Worm (Caenorhabditis elegans) whole organism, L1 larva: Measurements from ENCODE around the gene F46G10.4.

ENCODE experiments used
- C04F5.9 ChIP-seq: sonication (generic microtip); optimal IDR thresholded peaks from 2 replicates; lab custom pipeline; 2016; ENCODE audit warnings: missing genetic modification characterization, missing compliant biosample characterization
- C16A3.4 ChIP-seq: fragments of 150-350 bp; optimal IDR thresholded peaks from 2 replicates; lab custom pipeline; 2014; ENCODE audit warnings: missing biosample characterization, missing genetic modification characterization
- C34B4.2 ChIP-seq: sonication (generic microtip); optimal IDR thresholded peaks from 2 replicates; lab custom pipeline; 2017; ENCODE audit warnings: mild to moderate bottlenecking, missing genetic modification characterization, missing compliant biosample characterization
- F16B12.6 ChIP-seq: fragments of 150-350 bp; optimal IDR thresholded peaks from 2 replicates; lab custom pipeline; 2014; ENCODE audit warnings: missing biosample characterization, missing genetic modification characterization
- Y116A8C.19 ChIP-seq: sonication (generic microtip); optimal IDR thresholded peaks from 2 replicates; lab custom pipeline; 2016; ENCODE audit warnings: missing compliant biosample characterization, missing genetic modification characterization, borderline replicate concordance
- aha-1 ChIP-seq: fragments of 150-350 bp; optimal IDR thresholded peaks from 2 replicates; lab custom pipeline; 2014; ENCODE audit warnings: missing biosample characterization, missing genetic modification characterization
- alr-1 ChIP-seq: fragments of 200-800 bp; sonication (Bioruptor generic); optimal IDR thresholded peaks from 2 replicates; lab custom pipeline; 2018; ENCODE audit warnings: borderline replicate concordance, mild to moderate bottlenecking, missing genetic modification characterization, missing compliant biosample characterization
- blmp-1 ChIP-seq: fragments of 150-350 bp; optimal IDR thresholded peaks from 2 replicates; lab custom pipeline; 2014; ENCODE audit warnings: missing biosample characterization, missing genetic modification characterization
- ceh-63 ChIP-seq: fragments of 200-800 bp; sonication (Bioruptor generic); optimal IDR thresholded peaks from 2 replicates; lab custom pipeline; 2018; ENCODE audit warnings: mild to moderate bottlenecking, missing genetic modification characterization, missing compliant biosample characterization
- ceh-82 ChIP-seq, 3 experiments: fragments of 150-350 bp in 1 of 3; sonication (generic microtip) in 2 of 3; optimal IDR thresholded peaks; 2 replicates each; lab custom pipeline; 2014 to 2017; ENCODE audit warnings: missing biosample characterization in 3 of 3, missing genetic modification characterization in 3 of 3
- ceh-88 ChIP-seq: fragments of 200-800 bp; sonication (Bioruptor generic); IDR thresholded peaks from 2 replicates; pipeline ENCODE4 v1.3.6; 2022; ENCODE audit warnings: missing genetic modification characterization, missing compliant biosample characterization
- ceh-90 ChIP-seq: sonication (generic microtip); optimal IDR thresholded peaks from 2 replicates; lab custom pipeline; 2016; ENCODE audit warnings: missing genetic modification characterization, missing compliant biosample characterization
- ces-1 ChIP-seq: fragments of 150-350 bp; optimal IDR thresholded peaks from 2 replicates; lab custom pipeline; 2014; ENCODE audit warnings: missing biosample characterization, missing genetic modification reagents, missing genetic modification characterization
- dsc-1 ChIP-seq: sonication (generic microtip); optimal IDR thresholded peaks from 2 replicates; lab custom pipeline; 2016; ENCODE audit warnings: mild to moderate bottlenecking, missing genetic modification characterization, missing compliant biosample characterization
- efl-1 ChIP-seq, 4 experiments: fragments of 150-350 bp; optimal IDR thresholded peaks in 3 of 4; peaks in 1 of 4; 1 replicate in 1 of 4; 2 replicates in 3 of 4; lab custom pipeline; 2014; ENCODE audit warnings: missing biosample characterization in 2 of 4, missing genetic modification characterization in 2 of 4, missing genetic modification reagents in 2 of 4
- egl-13 ChIP-seq: sonication (generic microtip); optimal IDR thresholded peaks from 2 replicates; lab custom pipeline; 2016; ENCODE audit warnings: missing genotype, missing genetic modification reagents, missing genetic modification characterization, missing compliant biosample characterization
- elt-2 ChIP-seq: sonication (generic microtip); optimal IDR thresholded peaks from 2 replicates; lab custom pipeline; 2016; ENCODE audit warnings: missing genetic modification characterization, mild to moderate bottlenecking, inconsistent platforms, missing compliant biosample characterization, missing genetic modification reagents
- fkh-4 ChIP-seq: sonication (generic microtip); optimal IDR thresholded peaks from 2 replicates; lab custom pipeline; 2016; ENCODE audit warnings: missing compliant biosample characterization, missing genetic modification characterization, borderline replicate concordance
- fkh-8 ChIP-seq: sonication (generic microtip); optimal IDR thresholded peaks from 2 replicates; lab custom pipeline; 2016; ENCODE audit warnings: mild to moderate bottlenecking, missing genetic modification characterization, missing compliant biosample characterization
- fos-1 ChIP-seq: fragments of 150-350 bp; optimal IDR thresholded peaks from 2 replicates; lab custom pipeline; 2014; ENCODE audit warnings: missing biosample characterization, missing genetic modification characterization
- grh-1 ChIP-seq: fragments of 200-800 bp; sonication (Bioruptor generic); IDR thresholded peaks from 2 replicates; pipeline ENCODE4 v1.3.6; 2022; ENCODE audit warnings: missing genetic modification reagents, missing genetic modification characterization, missing compliant biosample characterization
- hlh-4 ChIP-seq: sonication (generic microtip); optimal IDR thresholded peaks from 2 replicates; lab custom pipeline; 2016; ENCODE audit warnings: mild to moderate bottlenecking, missing genetic modification characterization, missing compliant biosample characterization
- hpl-2 ChIP-seq: fragments of 150-350 bp; optimal IDR thresholded peaks from 2 replicates; lab custom pipeline; 2014; ENCODE audit warnings: missing biosample characterization, missing genetic modification reagents, missing genetic modification characterization
- jun-1 ChIP-seq: fragments of 150-350 bp; optimal IDR thresholded peaks from 2 replicates; lab custom pipeline; 2014; ENCODE audit warnings: missing biosample characterization, missing genetic modification reagents, missing genetic modification characterization
- lin-13 ChIP-seq: fragments of 150-350 bp; optimal IDR thresholded peaks from 2 replicates; lab custom pipeline; 2014; ENCODE audit warnings: missing biosample characterization, missing genetic modification reagents, missing genetic modification characterization
- lin-14 ChIP-seq: fragments of 200-800 bp; sonication (Bioruptor generic); optimal IDR thresholded peaks from 2 replicates; lab custom pipeline; 2018; ENCODE audit warnings: mild to moderate bottlenecking, missing genetic modification characterization, moderate library complexity, missing compliant biosample characterization
- lin-35 ChIP-seq, 2 experiments: fragments of 150-350 bp; optimal IDR thresholded peaks; 2 replicates each; lab custom pipeline; 2014; ENCODE audit warnings: missing biosample characterization in 2 of 2, missing genetic modification characterization in 2 of 2, missing genetic modification reagents in 2 of 2
- lsy-2 ChIP-seq, 2 experiments: fragments of 150-350 bp; optimal IDR thresholded peaks; 2 replicates each; lab custom pipeline; 2014; ENCODE audit warnings: missing biosample characterization in 2 of 2, missing genetic modification characterization in 2 of 2
- mab-9 ChIP-seq: fragments of 200-800 bp; sonication (Bioruptor generic); IDR thresholded peaks from 2 replicates; pipeline ENCODE4 v1.3.6; 2022; ENCODE audit warnings: missing genetic modification reagents, missing genetic modification characterization, missing compliant biosample characterization
- mep-1 ChIP-seq: fragments of 150-350 bp; optimal IDR thresholded peaks from 2 replicates; lab custom pipeline; 2014; ENCODE audit warnings: missing biosample characterization, missing genetic modification characterization
- nhr-11 ChIP-seq: fragments of 150-350 bp; optimal IDR thresholded peaks from 2 replicates; lab custom pipeline; 2014; ENCODE audit warnings: missing biosample characterization, missing genetic modification characterization
- nhr-12 ChIP-seq: sonication (generic microtip); optimal IDR thresholded peaks from 2 replicates; lab custom pipeline; 2017; ENCODE audit warnings: missing biosample characterization, missing genetic modification characterization
- nhr-20 ChIP-seq: sonication (generic microtip); optimal IDR thresholded peaks from 2 replicates; lab custom pipeline; 2016; ENCODE audit warnings: mild to moderate bottlenecking, missing genetic modification characterization, missing compliant biosample characterization
- nhr-28 ChIP-seq: fragments of 150-350 bp; optimal IDR thresholded peaks from 2 replicates; lab custom pipeline; 2014; ENCODE audit warnings: missing biosample characterization, missing genetic modification characterization
- nhr-47 ChIP-seq: sonication (generic microtip); optimal IDR thresholded peaks from 2 replicates; lab custom pipeline; 2016; ENCODE audit warnings: mild to moderate bottlenecking, missing genetic modification characterization, moderate library complexity, missing compliant biosample characterization
- nhr-71 ChIP-seq: sonication (generic microtip); optimal IDR thresholded peaks from 2 replicates; lab custom pipeline; 2016; ENCODE audit warnings: mild to moderate bottlenecking, missing genetic modification characterization, moderate library complexity, missing compliant biosample characterization
- nhr-84 ChIP-seq: sonication (generic microtip); optimal IDR thresholded peaks from 2 replicates; lab custom pipeline; 2017; ENCODE audit warnings: missing biosample characterization, missing genetic modification characterization
- nhr-85 ChIP-seq: sonication (generic microtip); peaks from one replicate; lab custom pipeline; 2016; ENCODE audit warnings: missing genetic modification characterization, inconsistent platforms, missing compliant biosample characterization
- rnt-1 ChIP-seq: sonication (generic microtip); optimal IDR thresholded peaks from 2 replicates; lab custom pipeline; 2016; ENCODE audit warnings: mild to moderate bottlenecking, missing genetic modification characterization, moderate library complexity, missing compliant biosample characterization
- sox-4 ChIP-seq: sonication (generic microtip); optimal IDR thresholded peaks from 2 replicates; lab custom pipeline; 2016; ENCODE audit warnings: missing genetic modification characterization, missing compliant biosample characterization
- sptf-1 ChIP-seq: fragments of 150-350 bp; optimal IDR thresholded peaks from 2 replicates; lab custom pipeline; 2014; ENCODE audit warnings: missing biosample characterization, missing genetic modification characterization
- sup-37 ChIP-seq: fragments of 200-800 bp; sonication (Bioruptor generic); optimal IDR thresholded peaks from 2 replicates; lab custom pipeline; 2018; ENCODE audit warnings: mild to moderate bottlenecking, missing genetic modification characterization, missing compliant biosample characterization
- unc-30 ChIP-seq: sonication (generic microtip); optimal IDR thresholded peaks from 2 replicates; lab custom pipeline; 2017; ENCODE audit warnings: missing biosample characterization, missing genetic modification characterization
- unc-98 ChIP-seq: fragments of 200-800 bp; sonication (Bioruptor generic); IDR thresholded peaks from 2 replicates; pipeline ENCODE4 v1.3.6; 2022; ENCODE audit warnings: missing genetic modification characterization, missing compliant biosample characterization
- vab-15 ChIP-seq: sonication (generic microtip); optimal IDR thresholded peaks from 2 replicates; lab custom pipeline; 2017; ENCODE audit warnings: missing genotype, mild to moderate bottlenecking, missing genetic modification characterization, missing compliant biosample characterization
- xbp-1 ChIP-seq: sonication (generic microtip); optimal IDR thresholded peaks from 2 replicates; lab custom pipeline; 2016; ENCODE audit warnings: missing genetic modification characterization, missing compliant biosample characterization
- ztf-11 ChIP-seq, 2 experiments: sonication (generic microtip); optimal IDR thresholded peaks; 2 replicates each; lab custom pipeline; 2016 to 2017; ENCODE audit warnings: missing genetic modification characterization in 2 of 2, missing biosample characterization in 1 of 2, missing compliant biosample characterization in 1 of 2

F46G10.4 gene

ce11 chrX:13350123-13350798 lies 16.4 kb downstream of the F46G10.4 start:
- TF ChIP-seq efl-1 (optimal IDR thresholded peaks at IDR 0.05; lab: Kevin White, UChicago), result no peak
- TF ChIP-seq efl-1 (GFP tag; optimal IDR thresholded peaks at IDR 0.05 in 1 of 2; lab: Kevin White, UChicago), result peak in 1 of 2 experiments; percentile 67
- no peak for TF ChIP-seq C16A3.4 (tag; lab: Kevin White, UChicago)
- no peak for TF ChIP-seq unc-98
- TF ChIP-seq ceh-63, result no peak

- TF ChIP-seq fos-1 (no peak), hpl-2 (GFP tag; lab: Kevin White, UChicago) (no peak), elt-2 (tag; lab: Kevin White, UChicago) (peak; percentile 41), blmp-1 (peak; percentile 9), nhr-84 (tag; lab: Kevin White, UChicago) (no peak), nhr-85 (peak; percentile 80), fkh-8 (no peak), mep-1 (tag; lab: Kevin White, UChicago) (peak; percentile 41), nhr-28 (no peak), Y116A8C.19 (tag; lab: Kevin White, UChicago) (no peak), unc-98 (no peak), jun-1 (tag; lab: Kevin White, UChicago) (no peak), efl-1 (optimal IDR thresholded peaks at IDR 0.05; lab: Kevin White, UChicago) (no peak), efl-1 (GFP tag; optimal IDR thresholded peaks at IDR 0.05 in 1 of 2; lab: Kevin White, UChicago) (peak in 1 of 2 experiments; percentile 69), lin-13 (peak; percentile 16), ztf-11 (tag; optimal IDR thresholded peaks at IDR 0.05; lab: Kevin White, UChicago) (no peak), ceh-90 (tag; lab: Kevin White, UChicago) (no peak), C04F5.9 (tag; lab: Kevin White, UChicago) (no peak), ceh-82 (tag; optimal IDR thresholded peaks at IDR 0.05; lab: Kevin White, UChicago) (no peak), unc-30 (tag; lab: Kevin White, UChicago) (no peak), F16B12.6 (tag; lab: Kevin White, UChicago) (no peak), nhr-71 (tag; lab: Kevin White, UChicago) (peak; percentile 76), fkh-4 (tag; lab: Kevin White, UChicago) (no peak), aha-1 (tag; lab: Kevin White, UChicago) (no peak), ceh-88 (GFP tag; lab: Robert Waterston, UW) (no peak), sox-4 (tag; lab: Kevin White, UChicago) (no peak), nhr-20 (tag; lab: Kevin White, UChicago) (peak; percentile 67), lin-35 (GFP tag; optimal IDR thresholded peaks at IDR 0.05; lab: Kevin White, UChicago) (peak in 1 of 2 experiments; percentile 30), C16A3.4 (tag; lab: Kevin White, UChicago) (peak; percentile 18), lsy-2 (tag; optimal IDR thresholded peaks at IDR 0.05; lab: Kevin White, UChicago) (peak in 1 of 2 experiments; percentile 18), rnt-1 (tag; lab: Kevin White, UChicago) (peak; percentile 63), nhr-11 (tag; lab: Kevin White, UChicago) (peak; percentile 51), C34B4.2 (no peak), vab-15 (tag; lab: Kevin White, UChicago) (no peak), xbp-1 (tag; lab: Kevin White, UChicago) (no peak), sup-37 (GFP tag; lab: Kevin White, UChicago) (no peak), alr-1 (no peak), hlh-4 (tag; lab: Kevin White, UChicago) (no peak), nhr-12 (no peak), lin-14 (peak; percentile 54), nhr-47 (tag; lab: Kevin White, UChicago) (peak; percentile 46), grh-1 (GFP tag; lab: Robert Waterston, UW) (no peak), sptf-1 (tag; lab: Kevin White, UChicago) (no peak), mab-9 (no peak), egl-13 (tag; lab: Kevin White, UChicago) (no peak), dsc-1 (peak; percentile 2), ces-1 (GFP tag; lab: Kevin White, UChicago) (no peak)
Measured at ce11 chrX:13350804-13351747, 17.2 kb downstream of the F46G10.4 start, which contains the start of gene mxl-3. mxl-3 (minus strand) TSS chrX:13350804.
